Worm (Caenorhabditis elegans): Measurements from ENCODE around the gene arp-6.
A peak's percentile ranks its signal among the peaks of the same experiment; 100 is the strongest.

- TF ChIP-seq tbx-9 (tag; optimal IDR thresholded peaks at IDR 0.05; ENCODE audit: borderline replicate concordance) (no peak), aptf-3 (GFP tag; IDR thresholded peaks at IDR 0.05) (no peak), K11D2.4 (GFP tag; IDR thresholded peaks at IDR 0.05) (no peak), snpc-4 (GFP tag; optimal IDR thresholded peaks at IDR 0.05) (no peak), snpc-4 (tag; optimal IDR thresholded peaks at IDR 0.05) (no peak), efl-1 (GFP tag; optimal IDR thresholded peaks at IDR 0.05) (no peak), nhr-80 (tag; optimal IDR thresholded peaks at IDR 0.05) (peak; percentile 48), Y53G8AR.9 (GFP tag; conservative IDR thresholded peaks at IDR 0.05) (no peak)
Observed at ce11 chrII:8073222-8073621, 36.1 kb upstream of the arp-6 start, which contains the start of gene gpcp-2.
